Worm (Caenorhabditis elegans) whole organism, L3 larva: ENCODE measurements around the gene Y51B9A.14.

Source experiments
- R02D3.7 ChIP-seq: fragments of 150-350 bp; optimal IDR thresholded peaks from 2 replicates; lab custom pipeline; 2014; ENCODE audit warnings: missing biosample characterization, missing genetic modification characterization
- ama-1 ChIP-seq: fragments of 150-350 bp; optimal IDR thresholded peaks from 2 replicates; lab custom pipeline; 2018
- egl-27 ChIP-seq: sonication (generic microtip); optimal IDR thresholded peaks from 4 replicates; lab custom pipeline; 2017; ENCODE audit warnings: missing biosample characterization, missing genetic modification reagents, missing genetic modification characterization
- mdl-1 ChIP-seq: fragments of 150-350 bp; optimal IDR thresholded peaks from 2 replicates; lab custom pipeline; 2014; ENCODE audit warnings: missing biosample characterization, missing genetic modification characterization
- nhr-11 ChIP-seq: fragments of 150-350 bp; optimal IDR thresholded peaks from 2 replicates; lab custom pipeline; 2014; ENCODE audit warnings: missing biosample characterization, missing genetic modification characterization
- nhr-12 ChIP-seq: fragments of 150-350 bp; optimal IDR thresholded peaks from 2 replicates; lab custom pipeline; 2014; ENCODE audit warnings: missing biosample characterization, missing genetic modification characterization
- nhr-67 ChIP-seq: fragments of 150-350 bp; optimal IDR thresholded peaks from 2 replicates; lab custom pipeline; 2014; ENCODE audit warnings: missing biosample characterization, missing genetic modification characterization

DNA sequence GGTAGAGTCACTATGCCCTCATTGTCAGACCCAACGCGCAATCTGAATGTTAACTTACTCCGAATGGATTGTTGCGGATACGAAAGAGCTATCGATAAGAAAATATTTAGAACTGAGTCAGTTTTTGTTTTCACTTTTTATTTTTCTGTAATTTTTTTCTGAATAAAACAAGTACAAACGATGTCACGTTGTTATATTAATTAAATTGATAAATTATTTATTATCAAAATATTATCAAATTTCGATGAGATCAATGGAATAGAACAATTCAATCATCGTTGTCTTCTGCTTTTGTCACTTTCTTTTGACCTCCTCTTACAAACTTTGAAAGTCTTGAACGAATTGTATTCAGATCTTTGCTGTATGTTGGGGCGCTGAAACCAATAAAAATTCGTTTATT lies 8.8 kb upstream of the Y51B9A.14 start, which contains the start of gene mpz-6:
- no peak for TF ChIP-seq R02D3.7 (tag; lab: Kevin White, UChicago)
- no peak for TF ChIP-seq egl-27
- TF ChIP-seq ama-1 (lab: Kevin White, UChicago): no peak
- no peak for TF ChIP-seq mdl-1 (tag; lab: Kevin White, UChicago)
- TF ChIP-seq nhr-67 (tag; lab: Kevin White, UChicago): no peak
- no peak for TF ChIP-seq nhr-11 (tag; lab: Kevin White, UChicago)
- TF ChIP-seq nhr-12 (tag; lab: Kevin White, UChicago): no peak
